Worm (Caenorhabditis elegans) whole organism, early embryonic: Measurements from ENCODE around the gene spp-31.

Experiments
- B0310.2 ChIP-seq: sonication (generic microtip); optimal IDR thresholded peaks from 2 replicates; lab custom pipeline; 2016; ENCODE audit warnings: mild to moderate bottlenecking, missing genetic modification characterization, missing compliant biosample characterization
- ama-1 ChIP-seq: fragments of 150-350 bp; optimal IDR thresholded peaks from 2 replicates; lab custom pipeline; 2014
- ceh-13 ChIP-seq: fragments of 200-800 bp; sonication (Bioruptor generic); optimal IDR thresholded peaks from 2 replicates; lab custom pipeline; 2018; ENCODE audit warnings: mild to moderate bottlenecking, missing genetic modification characterization, missing compliant biosample characterization
- ceh-36 ChIP-seq: sonication (generic microtip); optimal IDR thresholded peaks from 2 replicates; lab custom pipeline; 2016; ENCODE audit warnings: missing genetic modification characterization, inconsistent platforms, missing compliant biosample characterization
- ets-7 ChIP-seq: sonication (generic microtip); optimal IDR thresholded peaks from 2 replicates; lab custom pipeline; 2016; ENCODE audit warnings: missing genotype, missing genetic modification characterization, missing compliant biosample characterization
- flt-1 ChIP-seq: fragments of 200-800 bp; sonication (Bioruptor generic); IDR thresholded peaks from 2 replicates; pipeline ENCODE4 v1.3.6; 2022; ENCODE audit warnings: missing genetic modification characterization, missing compliant biosample characterization
- hmg-4 ChIP-seq: fragments of 200-800 bp; sonication (Bioruptor generic); optimal IDR thresholded peaks from 2 replicates; lab custom pipeline; 2018; ENCODE audit warnings: mild to moderate bottlenecking, missing genetic modification characterization, missing compliant biosample characterization
- pes-1 ChIP-seq: fragments of 200-800 bp; sonication (Bioruptor generic); IDR thresholded peaks from 2 replicates; pipeline ENCODE4 v1.3.6; 2022; ENCODE audit warnings: missing genetic modification reagents, missing genetic modification characterization, missing compliant biosample characterization
- scrt-1 ChIP-seq: fragments of 200-800 bp; sonication (Bioruptor generic); IDR thresholded peaks from 2 replicates; pipeline ENCODE4 v1.3.6; 2022; ENCODE audit warnings: missing genetic modification characterization, missing compliant biosample characterization
- sea-1 ChIP-seq: fragments of 200-800 bp; sonication (Bioruptor generic); conservative IDR thresholded peaks from 2 replicates; pipeline ENCODE4 v1.3.6; 2022; ENCODE audit warnings: missing genetic modification characterization, missing compliant biosample characterization
- tbx-11 ChIP-seq: fragments of 200-800 bp; sonication (Bioruptor generic); IDR thresholded peaks from 2 replicates; pipeline ENCODE4 v1.3.6; 2022; ENCODE audit warnings: missing genetic modification characterization, missing compliant biosample characterization
- tbx-37 ChIP-seq: fragments of 200-800 bp; sonication (Bioruptor generic); conservative IDR thresholded peaks from 2 replicates; pipeline ENCODE4 v1.3.6; 2022; ENCODE audit warnings: missing genetic modification reagents, missing genetic modification characterization, missing compliant biosample characterization

- TF ChIP-seq scrt-1 (GFP tag; lab: Robert Waterston, UW) (no peak), ceh-13 (GFP tag; lab: Kevin White, UChicago) (no peak), pes-1 (GFP tag; lab: Robert Waterston, UW) (no peak), ama-1 (lab: Kevin White, UChicago) (no peak), flt-1 (GFP tag; lab: Robert Waterston, UW) (no peak), tbx-11 (GFP tag; lab: Robert Waterston, UW) (no peak), ceh-36 (tag; lab: Kevin White, UChicago) (no peak), tbx-37 (GFP tag; lab: Robert Waterston, UW) (no peak), ets-7 (no peak), sea-1 (GFP tag; lab: Robert Waterston, UW) (no peak), B0310.2 (tag; lab: Kevin White, UChicago) (no peak), hmg-4 (no peak)
Observed at ce11 chrIV:1434554-1435089, 28.3 kb downstream of the spp-31 start, which contains the start of gene clp-6.
